Fruit fly (Drosophila melanogaster) ovary, adult (tissue): ENCODE results near the gene CG9577.
"Not testable (repeated sequence)": the region's sequence is repeated elsewhere in the genome, so short reads cannot be mapped to it uniquely, and the experiment has no call there.

Experiments
- CG17801 ChIP-seq: fragments of 200-800 bp; optimal IDR thresholded peaks from 2 replicates; lab custom pipeline; 2019; ENCODE audit warnings: missing biosample characterization, mild to moderate bottlenecking, missing genetic modification characterization, moderate library complexity; ENCODE audit not compliant: partially characterized antibody

The CG9577 gene

dm6 chrX:20166484-20167038, at the start of gene CG9577:
TSS of gene CG9577 (plus strand) at chrX:20166673.
- TF ChIP-seq CG17801 (GFP tag; lab: Kevin White, UChicago), result peak; percentile 62

DNA sequence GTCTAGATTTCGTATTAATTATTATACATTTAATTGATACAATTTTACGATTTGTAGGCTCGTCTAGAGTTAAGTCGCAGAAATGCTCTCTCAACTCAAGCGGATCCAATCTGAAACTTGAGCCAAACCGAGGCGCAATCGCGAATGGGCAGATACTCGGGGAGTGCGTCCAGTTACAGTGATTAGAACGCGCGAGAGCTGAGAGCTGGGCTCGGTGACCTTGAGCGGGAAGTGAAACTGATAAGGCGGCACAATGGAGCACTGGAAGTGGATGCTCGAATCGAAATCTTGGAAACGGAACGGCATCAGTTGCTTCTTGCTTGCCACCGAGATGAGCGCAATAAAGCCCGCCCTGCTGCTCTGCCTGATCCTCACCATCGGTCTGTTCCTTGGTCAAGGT, 44.3 kb upstream of the CG9577 start, which contains the start of gene CG34331:
Gene CG34331, plus strand, starts transcription at position 301 of the 400 bp plus-strand sequence.
- no peak for TF ChIP-seq CG17801 (GFP tag; lab: Kevin White, UChicago)

- no peak for TF ChIP-seq CG17801 (GFP tag; lab: Kevin White, UChicago)
These were observed 36.9 kb upstream of the CG9577 start for dm6 chrX:20129554-20129953.

dm6 chrX:20130486-20130885, 36.0 kb upstream of the CG9577 start:
- no peak for TF ChIP-seq CG17801 (GFP tag; lab: Kevin White, UChicago)

DNA sequence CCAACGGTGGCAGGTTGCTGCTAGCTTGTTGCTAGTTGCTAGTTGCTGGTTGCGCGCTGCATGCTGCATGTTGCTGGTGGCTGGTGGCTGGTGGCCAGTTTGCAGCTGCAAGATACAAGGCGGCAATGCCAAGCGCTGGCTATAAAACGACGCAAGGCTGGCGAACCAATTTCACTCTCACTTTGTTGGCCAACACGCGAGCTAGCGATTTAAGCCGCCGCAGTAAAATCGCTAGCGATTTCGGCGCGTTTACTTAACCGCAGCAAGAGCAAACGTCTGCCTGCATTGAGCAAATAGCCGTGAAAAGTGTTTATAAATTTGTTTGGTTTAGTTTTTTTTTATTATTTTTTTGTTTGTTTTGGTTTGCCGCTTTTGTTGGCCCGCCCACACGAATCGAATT, 33.0 kb upstream of the CG9577 start, which contains the start of gene CG15322:
Gene CG15322, plus strand, starts transcription at position 148 of the 400 bp plus-strand sequence.
- TF ChIP-seq CG17801 (GFP tag; lab: Kevin White, UChicago), result no peak

- no peak for TF ChIP-seq CG17801 (GFP tag; lab: Kevin White, UChicago)
These were observed 27.0 kb upstream of the CG9577 start, which contains the start of gene CG42583 for dm6 chrX:20139493-20139892. TSS of gene CG42583 (plus strand) at chrX:20139793.

DNA sequence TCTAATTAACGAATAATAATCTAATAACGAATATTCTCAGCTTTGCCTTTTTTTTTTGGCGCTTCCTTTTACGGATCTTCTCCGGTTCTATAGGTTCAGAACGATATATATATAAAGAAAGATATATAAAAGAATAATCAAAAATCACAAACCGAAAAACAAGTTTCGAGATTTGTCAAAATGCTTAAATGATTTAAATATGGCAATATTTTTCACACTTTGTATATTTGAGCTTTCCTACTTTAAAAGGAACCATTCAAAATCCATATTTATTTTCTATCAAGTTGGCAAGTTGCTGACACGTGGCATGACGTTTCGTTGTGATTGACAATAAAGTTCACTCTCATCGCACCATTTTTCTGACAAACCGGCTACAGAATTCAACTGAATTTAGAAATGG, 25.8 kb upstream of the CG9577 start, which contains the start of gene CG34332:
Gene CG34332, plus strand, starts transcription at position 301 of the 400 bp plus-strand sequence.
- no peak for TF ChIP-seq CG17801 (GFP tag; lab: Kevin White, UChicago)

dm6 chrX:20143088-20143487, 23.4 kb upstream of the CG9577 start, which contains the start of gene Or19a:
TSS of gene Or19a (minus strand) at chrX:20143188.
- TF ChIP-seq CG17801 (GFP tag; lab: Kevin White, UChicago), result not testable (repeated sequence)

DNA sequence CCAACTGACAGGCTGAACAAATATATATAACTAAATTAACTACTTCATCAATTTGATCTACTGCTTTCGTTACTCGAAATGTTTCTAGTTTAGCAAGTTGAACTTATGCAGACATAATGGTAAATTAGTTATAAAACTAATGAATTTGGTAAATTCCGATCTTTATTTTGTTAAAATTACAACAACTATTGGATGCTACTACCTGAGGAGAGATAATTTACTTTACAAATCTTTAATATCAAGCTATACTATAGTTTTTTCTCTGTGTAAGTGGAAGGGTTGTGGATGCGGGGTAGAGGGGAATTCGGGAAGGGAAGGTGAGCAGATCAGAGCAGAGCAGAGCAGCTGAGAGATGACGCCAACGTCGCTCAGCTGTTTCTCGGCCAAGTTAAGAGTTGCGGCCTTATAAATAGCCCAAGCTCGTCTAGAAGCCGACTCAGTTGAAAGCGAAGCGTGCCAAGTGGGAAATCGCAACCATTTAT, 18.7 kb upstream of the CG9577 start, which contains the start of gene aspr:
Gene aspr, plus strand, starts transcription at position 432 of the 482 bp plus-strand sequence.
- no peak for TF ChIP-seq CG17801 (GFP tag; lab: Kevin White, UChicago)

- no peak for TF ChIP-seq CG17801 (GFP tag; lab: Kevin White, UChicago)
These were observed 10.5 kb upstream of the CG9577 start for dm6 chrX:20155947-20156346.

dm6 chrX:20158491-20158890, 8.0 kb upstream of the CG9577 start:
- no peak for TF ChIP-seq CG17801 (GFP tag; lab: Kevin White, UChicago)

DNA sequence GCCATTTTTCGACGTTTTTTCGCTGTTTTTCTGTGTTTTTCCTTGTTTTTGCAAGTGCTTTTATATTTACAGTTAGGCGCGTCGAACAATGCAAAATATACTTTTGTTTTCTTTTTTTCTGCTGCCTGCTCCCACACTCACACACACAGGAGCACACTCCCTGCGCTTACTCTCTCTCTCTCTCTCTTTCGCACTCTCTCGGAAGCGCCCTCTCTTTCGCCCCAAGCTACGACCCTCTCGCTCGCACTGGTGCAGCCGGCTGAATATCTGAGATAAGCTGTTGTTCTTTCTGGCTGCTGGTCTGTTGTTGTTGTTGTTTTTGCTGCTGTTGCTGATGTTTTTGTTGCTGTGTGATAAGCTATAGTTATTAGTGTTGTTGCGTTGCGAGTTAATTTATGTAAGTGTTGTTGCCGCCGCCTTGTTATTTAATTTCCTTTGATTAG, 7.5 kb upstream of the CG9577 start:
- TF ChIP-seq CG17801 (GFP tag; lab: Kevin White, UChicago), result peak; percentile 41

DNA sequence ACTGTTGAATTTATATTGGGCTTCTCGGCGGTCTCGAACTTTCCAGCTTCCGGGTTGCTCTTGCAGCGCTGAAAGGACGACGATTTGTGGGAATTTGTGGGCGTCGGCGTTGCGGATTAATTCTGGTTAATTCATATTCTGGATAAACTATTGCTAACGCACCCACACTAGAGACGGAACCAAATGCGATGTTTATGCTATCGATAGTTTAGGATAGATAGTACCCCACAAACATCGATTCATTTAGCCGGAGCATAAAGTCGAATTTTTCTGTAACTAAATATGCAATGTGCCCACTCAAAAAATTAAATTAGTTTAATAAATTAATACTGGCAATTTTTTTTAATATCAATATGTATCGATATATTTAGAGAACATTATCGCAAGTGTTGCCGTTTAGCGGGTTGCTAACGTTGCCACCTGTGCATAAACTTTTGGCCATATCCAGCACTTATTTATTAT, 6.8 kb upstream of the CG9577 start, which contains the start of gene Rab35:
Gene Rab35, minus strand, starts transcription at position 194 of the 462 bp plus-strand sequence.
- no peak for TF ChIP-seq CG17801 (GFP tag; lab: Kevin White, UChicago)

- TF ChIP-seq CG17801 (GFP tag; lab: Kevin White, UChicago), result no peak
These were observed 3.9 kb upstream of the CG9577 start for dm6 chrX:20162586-20162985.

DNA sequence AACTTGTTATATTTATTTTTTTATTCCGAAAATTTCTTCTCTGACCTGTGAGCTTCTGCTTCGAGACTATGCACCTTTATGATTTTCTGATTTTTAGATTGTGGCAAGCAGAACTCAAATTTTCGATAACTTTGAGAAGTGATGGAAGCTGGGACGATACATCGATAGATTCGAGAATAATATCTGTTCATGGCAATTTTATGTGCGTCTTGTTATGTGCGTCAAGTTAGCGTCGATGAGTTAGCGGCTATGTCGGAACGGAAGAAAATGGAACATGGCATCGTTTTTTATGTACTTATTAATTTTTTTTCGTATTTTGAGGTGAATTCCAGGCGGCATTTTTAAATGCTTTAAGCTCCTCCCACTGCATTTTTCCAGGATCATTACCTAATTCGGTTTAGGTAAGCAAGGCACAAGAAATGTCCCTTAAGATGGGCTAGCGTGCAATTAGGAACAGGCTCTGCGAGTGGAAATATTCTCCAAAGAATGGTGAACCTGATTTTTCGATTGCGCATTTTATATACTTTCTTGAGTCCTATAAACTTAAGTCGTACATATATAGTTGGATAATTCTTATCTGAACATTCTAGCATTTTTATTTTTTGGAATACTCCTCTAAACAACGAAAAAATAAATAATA, 580 bp upstream of the CG9577 start, which contains the start of gene Phf7:
Gene Phf7, minus strand, starts transcription at position 58 of the 640 bp plus-strand sequence.
- no peak for TF ChIP-seq CG17801 (GFP tag; lab: Kevin White, UChicago)
